Fruit fly (Drosophila melanogaster) whole organism: ENCODE measurements around the gene CG6999.

Experiments used
- CG8478 ChIP-seq: fragments of >200 bp; optimal IDR thresholded peaks from 2 replicates; lab custom pipeline; 2018; ENCODE audit warnings: inconsistent platforms
- Dll ChIP-seq: fragments of >200 bp; optimal IDR thresholded peaks from 2 replicates; lab custom pipeline; 2017
- EcR ChIP-seq, 2 experiments: fragments of >200 bp; optimal IDR thresholded peaks; 2 replicates each; lab custom pipeline; 2017; ENCODE audit warnings: missing biosample characterization in 2 of 2, missing genetic modification characterization in 2 of 2, missing genetic modification reagents in 2 of 2
- pan ChIP-seq: fragments of >200 bp; optimal IDR thresholded peaks from 2 replicates; lab custom pipeline; 2017
- psq ChIP-seq: fragments of >200 bp; optimal IDR thresholded peaks from 2 replicates; lab custom pipeline; 2017
- usp ChIP-seq: fragments of >200 bp; optimal IDR thresholded peaks from 2 replicates; lab custom pipeline; 2017; ENCODE audit warnings: missing biosample characterization, missing genetic modification characterization, mixed read lengths

dm6 chrX:9075641-9076324, 12.4 kb upstream of the CG6999 start:
- TF ChIP-seq psq (lab: Kevin White, UChicago) (no peak), pan (lab: Kevin White, UChicago) (no peak), Dll (lab: Kevin White, UChicago) (no peak), CG8478 (lab: Kevin White, UChicago) (no peak), EcR (GFP tag; optimal IDR thresholded peaks at IDR 0.05; lab: Kevin White, UChicago) (no peak), usp (GFP tag; lab: Kevin White, UChicago) (no peak)
